Worm (Caenorhabditis elegans) whole organism, late embryonic: Measurements from ENCODE around the gene col-149.

ENCODE experiments used
- gmeb-2 ChIP-seq: sonication (generic microtip); optimal IDR thresholded peaks from 2 replicates; lab custom pipeline; 2016; ENCODE audit warnings: missing genetic modification characterization, inconsistent platforms, missing compliant biosample characterization
- nhr-11 ChIP-seq: fragments of 150-350 bp; optimal IDR thresholded peaks from 2 replicates; lab custom pipeline; 2014; ENCODE audit warnings: missing biosample characterization, missing genetic modification characterization
- pag-3 ChIP-seq: sonication (generic microtip); optimal IDR thresholded peaks from 2 replicates; lab custom pipeline; 2016; ENCODE audit warnings: missing compliant biosample characterization, missing genetic modification characterization, borderline replicate concordance

DNA sequence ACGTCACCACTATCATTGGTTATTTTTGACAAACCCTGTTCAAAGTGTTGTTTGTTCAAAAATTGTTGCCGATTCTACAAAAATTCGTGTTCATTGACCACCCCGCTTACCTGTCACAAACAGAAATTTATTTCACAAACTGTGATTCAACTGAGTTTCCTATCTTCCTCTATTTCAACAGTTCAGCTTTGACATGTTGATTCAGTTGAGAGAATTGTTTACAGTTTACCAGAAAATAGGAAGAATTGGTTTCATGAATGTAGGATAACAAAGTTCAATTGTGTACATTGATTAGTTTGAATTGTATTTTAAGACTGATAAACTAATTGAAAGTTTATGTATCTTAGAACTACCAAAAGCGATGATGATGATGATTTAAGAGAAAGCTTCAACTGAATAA lies 47.1 kb downstream of the col-149 start:
- TF ChIP-seq nhr-11 (tag; lab: Kevin White, UChicago) (no peak), pag-3 (tag; lab: Kevin White, UChicago) (no peak), gmeb-2 (tag; lab: Kevin White, UChicago) (no peak)
